Fruit fly (Drosophila melanogaster) whole organism, embryonic: ENCODE data around the gene janA.

ENCODE experiments used
- Abd-B ChIP-seq: fragments of 200-800 bp; sonication (Bioruptor generic); optimal IDR thresholded peaks from 2 replicates; lab custom pipeline; 2018; ENCODE audit warnings: missing biosample characterization, mild to moderate bottlenecking, missing genetic modification characterization, moderate library complexity
- B-H2 ChIP-seq: fragments of 200-800 bp; sonication (Bioruptor generic); optimal IDR thresholded peaks from 2 replicates; lab custom pipeline; 2018; ENCODE audit warnings: missing biosample characterization, mild to moderate bottlenecking, missing genetic modification characterization
- Bteb2 ChIP-seq: fragments of 200-800 bp; sonication (Bioruptor generic); optimal IDR thresholded peaks from 2 replicates; lab custom pipeline; 2016; ENCODE audit warnings: missing biosample characterization, missing genetic modification characterization
- CG11085 ChIP-seq: fragments of 200-800 bp; sonication (Bioruptor generic); IDR thresholded peaks from 2 replicates; pipeline ENCODE4 v1.3.6; 2022; ENCODE audit warnings: missing biosample characterization, missing genetic modification characterization
- CG11093 ChIP-seq: fragments of 200-800 bp; sonication (Bioruptor generic); IDR thresholded peaks from 3 replicates; pipeline ENCODE4 v1.3.6; 2022; ENCODE audit warnings: missing biosample characterization, missing genetic modification characterization
- CG12219 ChIP-seq: fragments of 200-800 bp; sonication (Bioruptor generic); optimal IDR thresholded peaks from 3 replicates; lab custom pipeline; 2018; ENCODE audit warnings: missing biosample characterization, mild to moderate bottlenecking, missing genetic modification characterization
- CG17802 ChIP-seq: fragments of 200-800 bp; sonication (Bioruptor generic); optimal IDR thresholded peaks from 2 replicates; lab custom pipeline; 2018; ENCODE audit warnings: missing biosample characterization, mild to moderate bottlenecking, missing genetic modification characterization, moderate library complexity
- CG2889 ChIP-seq: fragments of 200-800 bp; sonication (Bioruptor generic); IDR thresholded peaks from 3 replicates; pipeline ENCODE4 v1.3.6; 2022; ENCODE audit warnings: missing biosample characterization, missing genetic modification characterization
- CG30020 ChIP-seq: fragments of 200-800 bp; optimal IDR thresholded peaks from 2 replicates; lab custom pipeline; 2019; ENCODE audit warnings: missing biosample characterization, mild to moderate bottlenecking, missing genetic modification characterization, moderate library complexity
- CG31388 ChIP-seq: fragments of 200-800 bp; sonication (Bioruptor generic); optimal IDR thresholded peaks from 2 replicates; lab custom pipeline; 2016; ENCODE audit warnings: missing biosample characterization, missing genetic modification characterization
- CG32532 ChIP-seq: fragments of 200-800 bp; sonication (Bioruptor generic); IDR thresholded peaks from 2 replicates; pipeline ENCODE4 v1.3.6; 2022; ENCODE audit warnings: missing biosample characterization, missing genetic modification characterization
- CG3726 ChIP-seq: fragments of 200-800 bp; sonication (Bioruptor generic); IDR thresholded peaks from 3 replicates; pipeline ENCODE4, ENCODE4 v1.3.6; 2022; ENCODE audit warnings: missing biosample characterization, missing genetic modification characterization
- CG3847 ChIP-seq: fragments of 200-800 bp; sonication (Bioruptor generic); IDR thresholded peaks from 2 replicates; pipeline ENCODE4 v1.3.6; 2022; ENCODE audit warnings: missing biosample characterization, missing genetic modification characterization
- CG6654 ChIP-seq: fragments of 200-800 bp; sonication (Bioruptor generic); optimal IDR thresholded peaks from 2 replicates; lab custom pipeline; 2017; ENCODE audit warnings: missing biosample characterization, mild to moderate bottlenecking, missing genetic modification characterization
- CG7357 ChIP-seq: fragments of 200-800 bp; sonication (Bioruptor generic); IDR thresholded peaks from 3 replicates; pipeline ENCODE4 v1.3.6; 2022; ENCODE audit warnings: missing biosample characterization, missing genetic modification characterization
- CG7556 ChIP-seq: fragments of 200-800 bp; sonication (Bioruptor generic); optimal IDR thresholded peaks from 2 replicates; lab custom pipeline; 2017; ENCODE audit warnings: missing biosample characterization, mild to moderate bottlenecking, missing genetic modification characterization
- CG7839 ChIP-seq: fragments of 200-800 bp; sonication (Bioruptor generic); optimal IDR thresholded peaks from 3 replicates; lab custom pipeline; 2018; ENCODE audit warnings: missing biosample characterization, mild to moderate bottlenecking, missing genetic modification characterization, moderate library complexity
- Deaf1 ChIP-seq: fragments of 200-800 bp; optimal IDR thresholded peaks from 3 replicates; lab custom pipeline; 2019; ENCODE audit warnings: missing biosample characterization, mild to moderate bottlenecking, missing genetic modification characterization, moderate library complexity
- Drgx ChIP-seq: fragments of 200-800 bp; sonication (Bioruptor generic); IDR thresholded peaks from 2 replicates; pipeline ENCODE4 v1.3.6; 2022; ENCODE audit warnings: missing biosample characterization, missing genetic modification characterization
- Hmx ChIP-seq: fragments of 200-800 bp; sonication (Bioruptor generic); optimal IDR thresholded peaks from 2 replicates; lab custom pipeline; 2016; ENCODE audit warnings: missing biosample characterization, missing genetic modification characterization
- Lpt ChIP-seq: fragments of >200 bp; optimal IDR thresholded peaks from 2 replicates; lab custom pipeline; 2018; ENCODE audit warnings: missing biosample characterization, missing genetic modification characterization
- MBD-R2 ChIP-seq: fragments of 200-800 bp; sonication (Bioruptor generic); IDR thresholded peaks from 2 replicates; pipeline ENCODE4 v1.3.6; 2022; ENCODE audit warnings: missing biosample characterization, missing genetic modification characterization
- MESR4 ChIP-seq: fragments of 200-800 bp; sonication (Bioruptor generic); optimal IDR thresholded peaks from 2 replicates; lab custom pipeline; 2018; ENCODE audit warnings: missing biosample characterization, mild to moderate bottlenecking, missing genetic modification characterization, moderate library complexity
- Myb ChIP-seq: fragments of 200-800 bp; sonication (Bioruptor generic); optimal IDR thresholded peaks from 2 replicates; lab custom pipeline; 2016; ENCODE audit warnings: missing biosample characterization, missing genetic modification characterization
- NC2β ChIP-seq: fragments of 200-800 bp; sonication (Bioruptor generic); optimal IDR thresholded peaks from 2 replicates; lab custom pipeline; 2016; ENCODE audit warnings: missing biosample characterization, missing genetic modification characterization
- Opbp ChIP-seq: fragments of 200-800 bp; sonication (Bioruptor generic); IDR thresholded peaks from 3 replicates; pipeline ENCODE4 v1.3.6; 2022; ENCODE audit warnings: missing biosample characterization, missing genetic modification characterization; ENCODE audit not compliant: partially characterized antibody
- Poxn ChIP-seq: fragments of 200-800 bp; sonication (Bioruptor generic); IDR thresholded peaks from 2 replicates; pipeline ENCODE4 v1.3.6; 2022; ENCODE audit warnings: missing biosample characterization, missing genetic modification characterization
- Side ChIP-seq: fragments of 200-800 bp; sonication (Bioruptor generic); optimal IDR thresholded peaks from 2 replicates; lab custom pipeline; 2016; ENCODE audit warnings: missing biosample characterization, missing genetic modification characterization
- Sry-β ChIP-seq: fragments of 200-800 bp; sonication (Bioruptor generic); optimal IDR thresholded peaks from 2 replicates; lab custom pipeline; 2018; ENCODE audit warnings: missing biosample characterization, mild to moderate bottlenecking, missing genetic modification characterization, moderate library complexity
- ash1 ChIP-seq: fragments of 200-800 bp; sonication (Bioruptor generic); optimal IDR thresholded peaks from 2 replicates; lab custom pipeline; 2018; ENCODE audit warnings: missing biosample characterization, mild to moderate bottlenecking, missing genetic modification characterization
- bab2 ChIP-seq: fragments of 200-800 bp; sonication (Bioruptor generic); optimal IDR thresholded peaks from 2 replicates; lab custom pipeline; 2016; ENCODE audit warnings: missing biosample characterization, missing genetic modification characterization
- chm ChIP-seq: fragments of 200-800 bp; sonication (Bioruptor generic); IDR thresholded peaks from 2 replicates; pipeline ENCODE4 v1.3.6; 2022; ENCODE audit warnings: missing biosample characterization, missing genetic modification characterization
- dimm ChIP-seq: fragments of 200-800 bp; sonication (Bioruptor generic); IDR thresholded peaks from 2 replicates; pipeline ENCODE4 v1.3.6; 2022; ENCODE audit warnings: missing biosample characterization, missing genetic modification characterization
- disco-r ChIP-seq: fragments of 200-800 bp; sonication (Bioruptor generic); optimal IDR thresholded peaks from 2 replicates; lab custom pipeline; 2016; ENCODE audit warnings: missing biosample characterization, missing genetic modification characterization
- dmrt99B ChIP-seq: fragments of 200-800 bp; sonication (Bioruptor generic); optimal IDR thresholded peaks from 2 replicates; lab custom pipeline; 2018; ENCODE audit warnings: missing biosample characterization, mild to moderate bottlenecking, missing genetic modification characterization, moderate library complexity
- emc ChIP-seq: fragments of 200-800 bp; sonication (Bioruptor generic); optimal IDR thresholded peaks from 2 replicates; lab custom pipeline; 2016; ENCODE audit warnings: missing biosample characterization, missing genetic modification characterization
- en ChIP-seq: fragments of 200-800 bp; sonication (Bioruptor generic); optimal IDR thresholded peaks from 2 replicates; lab custom pipeline; 2016; ENCODE audit warnings: missing biosample characterization, missing genetic modification characterization
- exex ChIP-seq: fragments of 200-800 bp; sonication (Bioruptor generic); optimal IDR thresholded peaks from 4 replicates; lab custom pipeline; 2018; ENCODE audit warnings: missing biosample characterization, mild to moderate bottlenecking, missing genetic modification characterization, moderate library complexity
- fd102C ChIP-seq: fragments of 200-800 bp; sonication (Bioruptor generic); optimal IDR thresholded peaks from 2 replicates; lab custom pipeline; 2018; ENCODE audit warnings: missing biosample characterization, mild to moderate bottlenecking, missing genetic modification characterization, moderate library complexity
- fd64A ChIP-seq: fragments of 200-800 bp; sonication (Bioruptor generic); optimal IDR thresholded peaks from 3 replicates; lab custom pipeline; 2018; ENCODE audit warnings: missing biosample characterization, mild to moderate bottlenecking, missing genetic modification characterization
- kah ChIP-seq: fragments of 200-800 bp; sonication (Bioruptor generic); optimal IDR thresholded peaks from 2 replicates; lab custom pipeline; 2018; ENCODE audit warnings: missing biosample characterization, mild to moderate bottlenecking, missing genetic modification characterization
- lov ChIP-seq, 2 experiments: fragments of 200-800 bp in 1 of 2; fragments of >200 bp in 1 of 2; sonication (Bioruptor generic) in 1 of 2; IDR thresholded peaks in 1 of 2; optimal IDR thresholded peaks in 1 of 2; 2 replicates in 1 of 2; 3 replicates in 1 of 2; pipeline versions ENCODE4 v1.3.6 to Lab custom; 2017 to 2022; ENCODE audit warnings: missing biosample characterization in 1 of 2, missing genetic modification characterization in 1 of 2
- phol ChIP-seq: fragments of 200-800 bp; sonication (Bioruptor generic); optimal IDR thresholded peaks from 3 replicates; lab custom pipeline; 2018; ENCODE audit warnings: missing biosample characterization, mild to moderate bottlenecking, missing genetic modification characterization, moderate library complexity
- pum ChIP-seq: fragments of 200-800 bp; sonication (Bioruptor generic); optimal IDR thresholded peaks from 2 replicates; lab custom pipeline; 2016; ENCODE audit warnings: missing biosample characterization, missing genetic modification characterization
- row ChIP-seq: fragments of 200-800 bp; sonication (Bioruptor generic); IDR thresholded peaks from 3 replicates; pipeline ENCODE4 v1.3.6; 2022; ENCODE audit warnings: missing biosample characterization, missing genetic modification characterization
- sim ChIP-seq: fragments of 200-800 bp; sonication (Bioruptor generic); IDR thresholded peaks from 2 replicates; pipeline ENCODE4 v1.3.6; 2022; ENCODE audit warnings: missing biosample characterization, missing genetic modification characterization
- slbo ChIP-seq: fragments of 200-800 bp; sonication (Bioruptor generic); IDR thresholded peaks from 2 replicates; pipeline ENCODE4 v1.3.6; 2022; ENCODE audit warnings: missing biosample characterization, missing genetic modification characterization
- slp2 ChIP-seq: fragments of 200-800 bp; sonication (Bioruptor generic); optimal IDR thresholded peaks from 2 replicates; lab custom pipeline; 2016; ENCODE audit warnings: missing biosample characterization, missing genetic modification characterization
- so ChIP-seq: fragments of 200-800 bp; sonication (Bioruptor generic); IDR thresholded peaks from 3 replicates; pipeline ENCODE4 v1.3.6; 2022; ENCODE audit warnings: missing biosample characterization, missing genetic modification characterization
- vnd ChIP-seq: fragments of 200-800 bp; sonication (Bioruptor generic); IDR thresholded peaks from 3 replicates; pipeline ENCODE4 v1.3.6; 2022; ENCODE audit warnings: missing biosample characterization, missing genetic modification characterization; ENCODE audit not compliant: partially characterized antibody

janA gene

dm6 chr3R:30055915-30056544 lies 16.7 kb upstream of the janA start, which contains the start of the genes Rpp14b and spn-A (continued):
- TF ChIP-seq slbo (peak; percentile 79), Myb (GFP tag; lab: Kevin White, UChicago) (no peak), disco-r (no peak), Abd-B (GFP tag; lab: Kevin White, UChicago) (no peak), MESR4 (peak; percentile 48), dmrt99B (no peak), bab2 (GFP tag; lab: Kevin White, UChicago) (no peak), lov (optimal IDR thresholded peaks at IDR 0.05; lab: Kevin White, UChicago) (no peak), lov (GFP tag; IDR thresholded peaks at IDR 0.05; lab: Robert Waterston, UW) (0 out of 3 replicates have a peak, but pooled peaks have one; percentile 50), Bteb2 (no peak), Lpt (GFP tag; lab: Kevin White, UChicago) (no peak), en (GFP tag; lab: Kevin White, UChicago) (no peak), Sry-β (no peak), CG6654 (GFP tag; lab: Kevin White, UChicago) (no peak), fd64A (no peak), row (GFP tag; lab: Robert Waterston, UW) (peak; percentile 88), slp2 (no peak), sim (GFP tag; lab: Robert Waterston, UW) (no peak), CG17802 (tag; lab: Kevin White, UChicago) (no peak), CG12219 (no peak), Drgx (GFP tag; lab: Robert Waterston, UW) (0 out of 2 replicates have a peak, but pooled peaks have one; percentile 25), CG32532 (GFP tag; lab: Robert Waterston, UW) (peak; percentile 28; the same call in 1 of the 2 replicates), phol (tag; lab: Kevin White, UChicago) (peak; percentile 11), exex (tag; lab: Kevin White, UChicago) (no peak), so (GFP tag; lab: Robert Waterston, UW) (no peak), fd102C (GFP tag; lab: Kevin White, UChicago) (no peak), emc (GFP tag; lab: Kevin White, UChicago) (no peak), CG7839 (tag; lab: Kevin White, UChicago) (no peak)

dm6 chr3R:30052455-30053046 lies 13.2 kb upstream of the janA start, which contains the start of gene Jasper:
Gene Jasper, plus strand, starts transcription at chr3R:30052514.
- TF ChIP-seq CG3726 (GFP tag; lab: Robert Waterston, UW), result no peak
- no peak for TF ChIP-seq CG11085 (GFP tag; lab: Robert Waterston, UW)
- no peak for TF ChIP-seq pum (GFP tag; lab: Kevin White, UChicago)
- no peak for TF ChIP-seq Hmx (GFP tag; lab: Kevin White, UChicago)
- no peak for TF ChIP-seq Side (GFP tag; lab: Kevin White, UChicago)
- TF ChIP-seq CG30020, result peak; percentile 21
- TF ChIP-seq NC2β, result no peak
- TF ChIP-seq ash1 (GFP tag; lab: Kevin White, UChicago), result no peak
- TF ChIP-seq Deaf1 (tag; lab: Kevin White, UChicago), result no peak
- TF ChIP-seq chm (GFP tag; lab: Robert Waterston, UW), result no peak
- peak; percentile 23 for TF ChIP-seq B-H2 (GFP tag; lab: Kevin White, UChicago)
- no peak for TF ChIP-seq Poxn (GFP tag; lab: Robert Waterston, UW)
- no peak for TF ChIP-seq CG2889 (GFP tag; lab: Robert Waterston, UW)
- TF ChIP-seq Opbp, result peak; percentile 68; the same call in 2 of the 3 replicates
- no peak for TF ChIP-seq kah
- TF ChIP-seq CG31388 (GFP tag; lab: Kevin White, UChicago), result no peak
- no peak for TF ChIP-seq vnd (GFP tag; lab: Robert Waterston, UW)
- no peak for TF ChIP-seq dimm (GFP tag; lab: Robert Waterston, UW)
- TF ChIP-seq Drgx (GFP tag; lab: Robert Waterston, UW), result no peak
- no peak for TF ChIP-seq CG7556 (GFP tag; lab: Kevin White, UChicago)
- peak; percentile 27; the same call in 1 of the 2 replicates for TF ChIP-seq slbo
- TF ChIP-seq CG3847 (GFP tag; lab: Robert Waterston, UW), result peak; percentile 37; the same call in 1 of the 2 replicates
- TF ChIP-seq CG11093 (GFP tag; lab: Robert Waterston, UW), result no peak
- peak; percentile 90 for TF ChIP-seq MBD-R2
- TF ChIP-seq CG7357 (GFP tag; lab: Robert Waterston, UW), result no peak
